Fruit fly (Drosophila melanogaster): Measurements from ENCODE around the gene CG31808.
A peak's percentile ranks its signal among the peaks of the same experiment; 100 is the strongest.

CG31808 gene

DNA sequence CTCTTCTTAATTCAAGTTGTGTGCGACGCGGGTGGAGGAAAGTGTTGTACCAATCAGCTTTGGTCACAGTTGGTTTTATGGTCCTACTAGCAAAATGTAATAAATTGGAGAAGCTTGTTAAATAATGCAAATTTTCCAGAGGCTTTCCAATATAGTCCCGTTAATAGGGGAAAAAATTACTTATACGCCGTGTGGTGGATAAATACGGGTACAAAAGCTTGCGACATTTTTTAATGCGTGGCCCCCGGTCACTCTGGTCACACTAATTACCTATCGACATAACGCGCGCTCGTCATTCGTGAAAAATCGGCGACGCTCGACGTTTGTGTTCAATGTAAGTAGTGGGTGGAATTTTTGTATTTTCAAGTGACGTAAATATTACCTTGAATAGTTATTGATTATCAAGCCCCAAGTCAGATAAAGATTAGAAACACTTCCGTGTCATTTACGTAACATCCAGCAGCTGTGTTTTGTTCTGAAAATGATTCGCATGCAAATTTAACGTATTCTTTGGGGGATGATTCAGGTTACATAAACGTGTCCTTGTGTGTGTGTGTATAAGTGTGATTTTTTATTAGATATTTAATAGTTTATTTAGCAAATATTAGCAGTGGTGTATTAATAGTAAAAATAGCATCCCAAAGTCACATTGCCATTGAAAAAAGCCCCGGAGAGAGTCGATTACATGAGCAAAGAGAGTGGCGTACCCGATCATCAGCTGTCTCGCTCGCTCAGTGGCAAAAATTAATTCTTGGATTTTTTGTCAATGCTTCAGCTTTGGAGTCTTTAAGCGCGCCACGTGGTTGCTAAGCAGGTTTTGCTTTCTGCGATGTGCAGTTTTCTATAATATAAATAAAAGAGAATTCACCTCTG is 3.9 kb upstream of the CG31808 start, which contains the start of gene Cyt-c-p:
Cyt-c-p (plus strand) TSS at position 290 of the 873 bp plus-strand sequence.
- no peak for TF ChIP-seq Pif1B (GFP tag; optimal IDR thresholded peaks at IDR 0.05)
- TF ChIP-seq CG14655 (GFP tag; optimal IDR thresholded peaks at IDR 0.05) = no peak

DNA sequence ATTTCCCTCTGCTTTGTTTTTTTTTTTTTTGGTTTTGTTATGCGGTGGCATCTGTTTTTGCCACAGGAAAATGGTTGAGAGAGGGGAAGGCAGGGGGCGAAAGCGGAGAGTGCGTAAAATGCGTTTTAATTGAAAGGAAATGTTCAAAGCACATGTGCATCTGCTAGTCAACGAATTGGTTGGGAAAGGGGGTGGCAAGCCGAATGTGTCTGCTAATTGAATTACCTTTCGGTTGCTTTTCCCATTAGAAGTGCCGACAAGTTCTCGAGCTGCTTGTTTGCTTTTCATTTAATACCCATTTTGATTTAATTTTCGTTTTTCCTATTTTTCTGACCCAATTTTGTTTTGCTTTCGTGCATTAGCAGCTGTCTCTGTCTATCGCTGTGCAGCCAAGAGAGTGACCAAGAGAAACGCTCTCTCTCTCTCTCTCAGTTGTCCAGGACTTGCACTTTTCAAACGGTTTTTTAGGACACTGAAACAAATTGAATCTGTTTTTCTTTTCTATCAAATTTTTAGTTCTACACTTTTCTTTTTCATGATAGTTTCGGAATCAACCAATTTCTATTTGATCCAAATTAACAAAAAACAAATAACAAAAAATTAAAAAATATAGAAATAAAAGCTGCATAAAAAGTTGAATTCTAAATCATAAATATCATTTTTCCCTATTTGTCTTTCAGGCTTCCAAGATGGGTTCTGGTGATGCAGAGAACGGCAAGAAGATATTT is 2.6 kb upstream of the CG31808 start:
- TF ChIP-seq EcR (GFP tag; optimal IDR thresholded peaks at IDR 0.05) (no peak), CG9948 (tag; optimal IDR thresholded peaks at IDR 0.05) (no peak), CG34367 (tag; optimal IDR thresholded peaks at IDR 0.05) (no peak), Pif1B (GFP tag; optimal IDR thresholded peaks at IDR 0.05) (no peak), CG10348 (GFP tag; IDR thresholded peaks at IDR 0.05) (no peak), fd96Ca (GFP tag; IDR thresholded peaks at IDR 0.05) (no peak), Snoo (tag; optimal IDR thresholded peaks at IDR 0.05) (no peak), D1 (tag; optimal IDR thresholded peaks at IDR 0.05) (no peak), CG8301 (tag; optimal IDR thresholded peaks at IDR 0.05) (peak; percentile 40), CG14655 (GFP tag; optimal IDR thresholded peaks at IDR 0.05) (peak; percentile 46), rn (GFP tag; IDR thresholded peaks at IDR 0.05) (0 out of 2 replicates have a peak, but pooled peaks have one; percentile 4), CG8159 (tag; optimal IDR thresholded peaks at IDR 0.05) (no peak), Ets98B (GFP tag; IDR thresholded peaks at IDR 0.05) (peak; percentile 37; the same call in 1 of the 2 replicates), CG12605 (GFP tag; IDR thresholded peaks at IDR 0.05) (no peak), Pif1A (GFP tag; optimal IDR thresholded peaks at IDR 0.05) (no peak), gl (tag; optimal IDR thresholded peaks at IDR 0.05) (no peak), CG15710 (tag; optimal IDR thresholded peaks at IDR 0.05) (no peak), CG32121 (GFP tag; IDR thresholded peaks at IDR 0.05) (peak; percentile 54), CG13204 (GFP tag; optimal IDR thresholded peaks at IDR 0.05) (no peak), CG17806 (tag; optimal IDR thresholded peaks at IDR 0.05) (no peak), CG4496 (GFP tag; IDR thresholded peaks at IDR 0.05) (0 out of 3 replicates have a peak, but pooled peaks have one; percentile 43)

DNA sequence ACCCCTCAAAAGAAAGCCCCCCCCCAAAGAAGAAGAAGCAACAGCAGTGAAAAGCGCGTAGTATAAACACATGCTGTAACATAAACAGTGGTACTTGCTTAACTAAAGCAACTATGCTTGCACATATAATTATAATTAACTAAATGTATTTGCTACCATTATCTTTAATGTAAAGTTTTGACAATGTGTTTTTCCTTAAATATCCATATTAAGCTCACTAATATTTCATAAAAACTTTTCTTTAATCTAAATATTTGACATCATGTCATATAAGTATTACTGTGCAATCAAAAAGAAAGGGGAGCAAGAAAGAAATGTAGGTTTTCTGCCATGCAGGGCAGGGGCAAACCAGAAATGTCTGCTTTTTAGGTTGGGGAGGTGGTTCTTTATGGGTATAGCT is 776 bp upstream of the CG31808 start:
- TF ChIP-seq Pif1A (GFP tag; optimal IDR thresholded peaks at IDR 0.05) (no peak), CG34367 (tag; optimal IDR thresholded peaks at IDR 0.05) (no peak), CG14655 (GFP tag; optimal IDR thresholded peaks at IDR 0.05) (no peak), CG32121 (GFP tag; IDR thresholded peaks at IDR 0.05) (peak; percentile 63)

DNA sequence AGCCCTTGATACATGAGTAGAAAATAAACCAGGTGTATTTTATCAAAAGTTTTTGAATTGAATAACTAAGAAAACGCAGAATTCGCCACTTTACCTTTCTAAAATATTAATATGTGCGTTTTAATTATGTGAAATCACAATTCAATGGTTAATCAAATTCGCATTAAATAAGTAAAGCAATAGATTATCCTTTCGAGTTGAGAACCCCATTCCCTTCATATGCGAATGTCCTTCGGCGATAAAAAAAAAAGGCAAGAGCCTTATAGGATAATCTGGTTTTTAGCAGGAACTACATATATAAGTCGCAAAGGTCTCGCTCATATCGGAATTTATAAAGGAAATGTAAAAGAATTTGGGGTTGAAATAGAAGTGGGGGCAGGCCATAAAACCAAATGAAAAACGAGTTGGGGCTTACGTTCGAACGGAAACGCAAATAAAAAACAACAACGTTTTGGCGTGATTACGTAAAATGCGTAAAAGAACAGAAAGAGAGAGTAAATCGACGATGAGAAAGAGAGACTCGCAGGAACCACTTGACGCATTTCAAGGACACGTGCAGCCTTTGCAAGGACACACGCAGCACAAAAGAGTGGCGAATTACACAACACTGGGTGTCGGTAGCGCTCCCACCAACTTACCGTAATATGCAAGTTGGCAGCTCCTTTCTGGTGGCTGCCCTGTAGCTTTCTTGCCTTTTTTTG is 712 bp downstream of the CG31808 start:
- no peak for TF ChIP-seq fd96Ca (GFP tag; IDR thresholded peaks at IDR 0.05)
- no peak for TF ChIP-seq rn (GFP tag; IDR thresholded peaks at IDR 0.05)

DNA sequence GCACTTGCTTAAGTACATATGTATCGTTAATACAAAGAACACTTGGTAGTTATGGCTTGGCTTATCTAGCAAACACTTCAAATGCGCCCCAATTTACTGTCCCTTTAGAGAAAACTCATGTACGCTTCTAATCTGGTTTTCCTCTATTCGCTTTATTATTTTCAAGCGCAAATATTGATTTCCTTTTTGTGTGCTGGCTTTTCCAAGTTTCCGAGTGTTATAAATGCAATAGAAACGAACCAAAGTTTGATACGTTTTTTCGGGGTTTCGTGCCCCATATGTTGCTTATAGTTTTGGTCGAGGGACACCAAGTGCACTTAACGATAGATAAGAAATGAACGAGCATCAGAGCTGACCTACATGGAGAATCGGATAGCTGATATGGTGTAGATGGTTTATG is 2.1 kb downstream of the CG31808 start:
- no peak for TF ChIP-seq fd96Ca (GFP tag; IDR thresholded peaks at IDR 0.05)
- no peak for TF ChIP-seq CG8301 (tag; optimal IDR thresholded peaks at IDR 0.05)

DNA sequence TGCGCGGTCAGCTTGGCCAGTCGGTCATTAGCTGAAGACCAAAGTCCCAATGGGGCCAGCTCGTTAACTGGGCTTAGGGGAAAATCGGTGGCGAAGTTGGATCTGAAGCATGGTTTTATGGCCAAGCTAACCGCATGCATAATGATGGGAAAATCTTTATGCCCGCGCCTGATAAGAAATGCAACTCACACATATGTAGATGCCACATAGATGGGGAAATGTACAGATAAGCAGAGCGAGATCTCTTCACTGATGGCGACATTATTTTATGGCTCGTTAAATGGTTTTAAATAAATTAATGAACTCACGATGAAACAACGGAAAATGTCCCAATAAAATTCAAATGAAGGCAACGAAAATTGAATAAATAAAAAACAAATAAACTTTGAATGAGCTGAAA is 4.1 kb downstream of the CG31808 start:
- TF ChIP-seq CG12605 (GFP tag; IDR thresholded peaks at IDR 0.05) (no peak), Ets98B (GFP tag; IDR thresholded peaks at IDR 0.05) (no peak), Pif1A (GFP tag; optimal IDR thresholded peaks at IDR 0.05) (no peak), CG15710 (tag; optimal IDR thresholded peaks at IDR 0.05) (no peak), CG34367 (tag; optimal IDR thresholded peaks at IDR 0.05) (no peak), CG13204 (GFP tag; optimal IDR thresholded peaks at IDR 0.05) (no peak), Pif1B (GFP tag; optimal IDR thresholded peaks at IDR 0.05) (no peak), CG32121 (GFP tag; IDR thresholded peaks at IDR 0.05) (no peak), gl (tag; optimal IDR thresholded peaks at IDR 0.05) (no peak), CG8301 (tag; optimal IDR thresholded peaks at IDR 0.05) (no peak), Snoo (tag; optimal IDR thresholded peaks at IDR 0.05) (no peak), rn (GFP tag; IDR thresholded peaks at IDR 0.05) (no peak), CG9948 (tag; optimal IDR thresholded peaks at IDR 0.05) (no peak), CG14655 (GFP tag; optimal IDR thresholded peaks at IDR 0.05) (no peak), EcR (GFP tag; optimal IDR thresholded peaks at IDR 0.05) (no peak), CG8159 (tag; optimal IDR thresholded peaks at IDR 0.05) (no peak), fd96Ca (GFP tag; IDR thresholded peaks at IDR 0.05) (no peak)
